Worm (Caenorhabditis elegans) whole organism, late embryonic: Measurements from ENCODE around the gene dtmk-1.

Experiments
- C08G9.2 ChIP-seq: sonication (generic microtip); optimal IDR thresholded peaks from 2 replicates; lab custom pipeline; 2016; ENCODE audit warnings: mild to moderate bottlenecking, missing genetic modification characterization, moderate library complexity, missing compliant biosample characterization
- F13H6.1 ChIP-seq: sonication (generic microtip); optimal IDR thresholded peaks from 2 replicates; lab custom pipeline; 2016; ENCODE audit warnings: missing genetic modification characterization, missing compliant biosample characterization
- K09A11.1 ChIP-seq: sonication (generic microtip); optimal IDR thresholded peaks from 2 replicates; lab custom pipeline; 2017; ENCODE audit warnings: antibody characterized with exemption, mild to moderate bottlenecking, missing genetic modification characterization, missing compliant biosample characterization; ENCODE audit not compliant: insufficient read depth
- T23F11.4 ChIP-seq: fragments of 200-800 bp; sonication (Bioruptor generic); optimal IDR thresholded peaks from 2 replicates; lab custom pipeline; 2018; ENCODE audit warnings: mild to moderate bottlenecking, missing genetic modification characterization, missing compliant biosample characterization
- Y22D7AL.16 ChIP-seq: sonication (generic microtip); optimal IDR thresholded peaks from 2 replicates; lab custom pipeline; 2016; ENCODE audit warnings: missing genetic modification characterization, missing compliant biosample characterization
- ahr-1 ChIP-seq: sonication (generic microtip); optimal IDR thresholded peaks from 2 replicates; lab custom pipeline; 2016; ENCODE audit warnings: missing genetic modification characterization, missing compliant biosample characterization
- ama-1 ChIP-seq: fragments of 150-350 bp; optimal IDR thresholded peaks from 2 replicates; lab custom pipeline; 2014
- ceh-14 ChIP-seq: sonication (generic microtip); optimal IDR thresholded peaks from 2 replicates; lab custom pipeline; 2016; ENCODE audit warnings: missing genotype, missing genetic modification characterization, missing compliant biosample characterization
- ceh-19 ChIP-seq: fragments of 200-800 bp; sonication (Bioruptor generic); optimal IDR thresholded peaks from 2 replicates; lab custom pipeline; 2018; ENCODE audit warnings: mild to moderate bottlenecking, missing genetic modification characterization, missing compliant biosample characterization
- ceh-31 ChIP-seq: sonication (generic microtip); optimal IDR thresholded peaks from 2 replicates; lab custom pipeline; 2016; ENCODE audit warnings: missing genetic modification characterization, missing compliant biosample characterization
- ceh-45 ChIP-seq: fragments of 200-800 bp; sonication (Bioruptor generic); IDR thresholded peaks from 2 replicates; pipeline ENCODE4 v1.3.6; 2022; ENCODE audit warnings: missing genetic modification reagents, missing genetic modification characterization, missing compliant biosample characterization
- ceh-48 ChIP-seq: sonication (generic microtip); optimal IDR thresholded peaks from 2 replicates; lab custom pipeline; 2016; ENCODE audit warnings: missing genetic modification characterization, inconsistent platforms, missing compliant biosample characterization
- ceh-6 ChIP-seq: fragments of 200-800 bp; sonication (Bioruptor generic); optimal IDR thresholded peaks from 2 replicates; lab custom pipeline; 2018; ENCODE audit warnings: mild to moderate bottlenecking, missing genetic modification characterization, missing compliant biosample characterization
- dve-1 ChIP-seq: sonication (generic microtip); optimal IDR thresholded peaks from 2 replicates; lab custom pipeline; 2017; ENCODE audit warnings: antibody characterized with exemption, mild to moderate bottlenecking, missing genetic modification characterization, missing compliant biosample characterization
- elt-2 ChIP-seq: sonication (generic microtip); optimal IDR thresholded peaks from 2 replicates; lab custom pipeline; 2016; ENCODE audit warnings: missing genetic modification reagents, missing genetic modification characterization, missing compliant biosample characterization
- elt-4 ChIP-seq: sonication (generic microtip); optimal IDR thresholded peaks from 2 replicates; lab custom pipeline; 2016; ENCODE audit warnings: missing genetic modification characterization, missing compliant biosample characterization
- fkh-6 ChIP-seq: sonication (generic microtip); optimal IDR thresholded peaks from 2 replicates; lab custom pipeline; 2016; ENCODE audit warnings: missing genetic modification characterization, missing compliant biosample characterization
- hlh-8 ChIP-seq: sonication (generic microtip); optimal IDR thresholded peaks from 2 replicates; lab custom pipeline; 2016; ENCODE audit warnings: missing genotype, missing genetic modification characterization, missing compliant biosample characterization
- mec-3 ChIP-seq: sonication (generic microtip); optimal IDR thresholded peaks from 2 replicates; lab custom pipeline; 2016; ENCODE audit warnings: borderline replicate concordance, missing genetic modification characterization, missing compliant biosample characterization
- nfya-1 ChIP-seq: sonication (generic microtip); optimal IDR thresholded peaks from 2 replicates; lab custom pipeline; 2017; ENCODE audit warnings: missing genetic modification characterization, mild to moderate bottlenecking, missing compliant biosample characterization, antibody characterized with exemption, moderate library complexity
- npax-4 ChIP-seq: sonication (generic microtip); optimal IDR thresholded peaks from 2 replicates; lab custom pipeline; 2016; ENCODE audit warnings: missing genetic modification characterization, missing compliant biosample characterization
- odd-2 ChIP-seq: sonication (generic microtip); optimal IDR thresholded peaks from 2 replicates; lab custom pipeline; 2017; ENCODE audit warnings: antibody characterized with exemption, mild to moderate bottlenecking, missing genetic modification characterization, missing compliant biosample characterization
- pag-3 ChIP-seq: sonication (generic microtip); optimal IDR thresholded peaks from 2 replicates; lab custom pipeline; 2016; ENCODE audit warnings: missing compliant biosample characterization, missing genetic modification characterization, borderline replicate concordance
- pha-2 ChIP-seq: sonication (generic microtip); optimal IDR thresholded peaks from 2 replicates; lab custom pipeline; 2017; ENCODE audit warnings: mild to moderate bottlenecking, missing genetic modification characterization, missing compliant biosample characterization
- pha-4 ChIP-seq: fragments of 150-350 bp; optimal IDR thresholded peaks from 2 replicates; lab custom pipeline; 2018; ENCODE audit warnings: missing biosample characterization, missing genetic modification reagents, missing genetic modification characterization
- pqm-1 ChIP-seq: sonication (generic microtip); optimal IDR thresholded peaks from 2 replicates; lab custom pipeline; 2016; ENCODE audit warnings: missing genetic modification characterization, missing compliant biosample characterization
- pros-1 ChIP-seq: fragments of 150-350 bp; optimal IDR thresholded peaks from 2 replicates; lab custom pipeline; 2014; ENCODE audit warnings: missing biosample characterization, missing genetic modification reagents, missing genetic modification characterization
- ref-2 ChIP-seq: sonication (generic microtip); optimal IDR thresholded peaks from 2 replicates; lab custom pipeline; 2016; ENCODE audit warnings: missing genetic modification characterization, missing compliant biosample characterization
- rnt-1 ChIP-seq: sonication (generic microtip); optimal IDR thresholded peaks from 2 replicates; lab custom pipeline; 2016; ENCODE audit warnings: missing genetic modification characterization, missing compliant biosample characterization
- sdc-2 ChIP-seq: sonication (generic microtip); optimal IDR thresholded peaks from 2 replicates; lab custom pipeline; 2016; ENCODE audit warnings: missing genotype, missing genetic modification characterization, missing compliant biosample characterization
- sox-4 ChIP-seq: sonication (generic microtip); optimal IDR thresholded peaks from 2 replicates; lab custom pipeline; 2017; ENCODE audit warnings: mild to moderate bottlenecking, missing genetic modification characterization, inconsistent platforms, missing compliant biosample characterization
- tbx-2 ChIP-seq: sonication (generic microtip); optimal IDR thresholded peaks from 2 replicates; lab custom pipeline; 2016; ENCODE audit warnings: missing genetic modification characterization, missing compliant biosample characterization
- tbx-7 ChIP-seq: sonication (generic microtip); optimal IDR thresholded peaks from 2 replicates; lab custom pipeline; 2016; ENCODE audit warnings: missing genotype, missing genetic modification characterization, missing compliant biosample characterization
- unc-55 ChIP-seq: sonication (generic microtip); optimal IDR thresholded peaks from 2 replicates; lab custom pipeline; 2017; ENCODE audit warnings: missing biosample characterization, missing genetic modification reagents, missing genetic modification characterization
- ztf-16 ChIP-seq: sonication (generic microtip); optimal IDR thresholded peaks from 2 replicates; lab custom pipeline; 2017; ENCODE audit warnings: missing genetic modification characterization, missing compliant biosample characterization

dtmk-1 gene

DNA sequence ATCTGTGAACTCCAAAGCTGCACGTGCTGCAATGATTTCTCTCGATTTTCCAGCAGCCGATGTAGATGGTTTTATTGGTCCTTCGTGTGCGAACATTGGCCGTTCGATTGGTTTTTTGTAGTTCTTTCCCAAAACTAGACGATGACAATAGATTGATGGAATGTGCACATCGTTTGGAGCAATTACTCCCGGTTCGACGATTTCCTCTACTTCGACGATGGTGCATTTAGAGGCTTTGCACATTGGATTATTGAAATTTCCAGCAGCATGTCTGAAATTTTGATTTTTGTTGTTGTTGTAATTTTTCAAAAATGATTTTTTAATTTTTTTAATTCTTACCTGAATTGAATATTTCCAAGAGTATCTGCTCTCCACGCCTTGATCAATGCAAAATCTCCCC, 31.2 kb downstream of the dtmk-1 start:
- TF ChIP-seq unc-55 (no peak), pros-1 (tag; lab: Kevin White, UChicago) (no peak), ahr-1 (tag; lab: Kevin White, UChicago) (no peak), tbx-7 (tag; lab: Kevin White, UChicago) (no peak), elt-4 (tag; lab: Kevin White, UChicago) (no peak), C08G9.2 (no peak), ref-2 (tag; lab: Kevin White, UChicago) (no peak), pqm-1 (no peak), nfya-1 (no peak), sdc-2 (tag; lab: Kevin White, UChicago) (no peak), F13H6.1 (tag; lab: Kevin White, UChicago) (no peak), tbx-2 (tag; lab: Kevin White, UChicago) (no peak), rnt-1 (tag; lab: Kevin White, UChicago) (no peak), pha-4 (no peak), ama-1 (lab: Kevin White, UChicago) (no peak), Y22D7AL.16 (tag; lab: Kevin White, UChicago) (no peak), ceh-6 (GFP tag; lab: Kevin White, UChicago) (no peak), hlh-8 (tag; lab: Kevin White, UChicago) (no peak), fkh-6 (no peak)

DNA sequence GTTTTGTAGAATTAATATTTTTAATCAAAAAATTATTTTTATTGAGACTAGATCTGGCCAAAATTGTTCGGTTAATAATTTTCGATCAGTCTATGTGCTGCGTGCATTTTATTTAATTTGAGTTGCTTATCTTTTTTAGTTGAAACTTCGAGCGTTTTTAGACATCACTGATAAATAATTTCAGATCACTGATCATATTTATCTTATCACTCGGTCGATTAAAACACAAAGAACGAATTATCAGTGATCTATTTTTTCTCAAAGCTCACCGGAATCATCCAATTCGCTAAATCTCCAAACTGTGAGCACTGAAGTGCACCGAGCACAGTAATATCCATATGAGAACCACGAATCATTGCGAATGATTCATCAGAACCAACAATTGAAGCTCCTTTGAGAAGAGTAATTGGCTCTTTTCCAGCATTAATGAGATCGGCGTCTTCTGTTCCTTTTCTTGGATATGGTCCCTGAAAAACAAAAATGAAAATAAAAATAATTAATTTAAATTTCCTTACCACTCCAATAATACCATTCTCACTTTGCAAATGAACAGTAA, 31.8 kb downstream of the dtmk-1 start:
- TF ChIP-seq elt-4 (tag; lab: Kevin White, UChicago) (no peak), elt-2 (tag; lab: Kevin White, UChicago) (peak; percentile 61)
- TF ChIP-seq, all 69 proteins: peak for 1

DNA sequence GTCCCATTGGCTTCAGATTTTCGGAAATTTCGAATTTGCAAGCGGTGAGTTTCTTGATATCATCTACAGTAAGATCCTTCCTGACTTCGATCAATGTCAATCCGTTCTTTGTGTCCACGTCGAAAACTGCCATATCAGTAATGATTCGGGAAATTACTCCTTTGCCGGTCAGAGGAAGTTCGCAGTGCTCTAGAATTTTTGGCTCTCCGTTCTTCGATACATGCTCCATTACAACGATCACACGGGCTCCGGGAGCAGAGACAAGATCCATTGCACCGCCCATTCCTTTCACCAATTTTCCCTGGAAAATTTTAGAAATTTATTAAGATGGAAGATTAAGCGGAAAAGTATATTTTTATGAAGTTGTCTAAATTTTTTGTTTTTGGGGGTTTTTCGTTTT, 32.3 kb downstream of the dtmk-1 start:
- TF ChIP-seq T23F11.4 (GFP tag; lab: Kevin White, UChicago) (no peak), ceh-14 (tag; lab: Kevin White, UChicago) (no peak), elt-2 (tag; lab: Kevin White, UChicago) (no peak), unc-55 (no peak), ceh-45 (no peak), C08G9.2 (no peak), ceh-31 (tag; lab: Kevin White, UChicago) (no peak), pag-3 (tag; lab: Kevin White, UChicago) (no peak), K09A11.1 (tag; lab: Kevin White, UChicago) (no peak), odd-2 (tag; lab: Kevin White, UChicago) (no peak), pha-2 (tag; lab: Kevin White, UChicago) (no peak), ceh-48 (tag; lab: Kevin White, UChicago) (no peak), ceh-19 (GFP tag; lab: Kevin White, UChicago) (no peak), dve-1 (tag; lab: Kevin White, UChicago) (no peak), sox-4 (tag; lab: Kevin White, UChicago) (no peak), npax-4 (no peak), ztf-16 (no peak), ref-2 (tag; lab: Kevin White, UChicago) (no peak), mec-3 (no peak)

DNA sequence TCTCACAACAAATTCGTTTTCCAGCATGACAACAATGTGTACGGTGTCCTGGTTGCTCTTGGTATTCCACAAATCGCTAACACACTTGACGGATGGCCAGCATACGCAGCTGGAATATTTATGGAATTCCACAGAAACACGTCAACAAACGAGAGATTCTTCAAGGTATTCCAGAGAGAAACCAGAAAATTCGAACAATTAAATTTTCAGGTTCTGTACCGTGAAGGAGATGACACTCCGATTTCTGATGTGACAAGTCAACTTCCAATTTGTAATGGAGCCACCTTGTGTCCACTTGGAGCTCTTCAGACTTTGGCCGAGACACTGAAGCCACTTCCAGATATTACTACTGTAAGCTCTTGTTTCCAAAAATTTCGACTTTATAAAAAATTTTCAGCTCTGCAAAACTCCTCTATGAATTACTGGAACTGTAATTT, 32.9 kb downstream of the dtmk-1 start:
- TF ChIP-seq unc-55 (no peak), pros-1 (tag; lab: Kevin White, UChicago) (no peak), T23F11.4 (GFP tag; lab: Kevin White, UChicago) (no peak)

DNA sequence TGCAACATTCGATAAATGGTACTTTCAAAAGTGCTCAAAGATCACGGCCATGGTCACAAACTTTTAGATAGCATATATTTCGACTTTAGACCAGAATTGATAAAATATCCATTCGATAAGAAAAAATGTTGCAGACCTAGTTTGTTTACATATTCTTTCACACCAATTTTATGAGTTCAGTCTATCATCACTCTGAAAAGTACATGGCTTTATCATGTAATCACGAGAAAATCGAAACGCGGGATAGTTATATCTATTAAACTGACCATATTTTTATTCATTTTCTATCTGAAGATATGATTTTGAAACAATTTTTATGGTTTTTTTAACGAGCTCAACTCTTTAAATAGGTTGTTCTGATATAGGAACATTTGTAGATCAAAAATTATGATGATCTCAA, 35.4 kb downstream of the dtmk-1 start, which contains the start of gene pho-11:
TSS of gene pho-11 (plus strand) at position 374 of the 400 bp plus-strand sequence.
- peak; percentile 14 for TF ChIP-seq elt-2 (tag; lab: Kevin White, UChicago)
- no peak for TF ChIP-seq unc-55
